Worm (Caenorhabditis elegans) whole organism, L1 larva: Measurements from ENCODE around the gene ZK792.7.

Experiments used
- fkh-10 ChIP-seq: sonication (generic microtip); optimal IDR thresholded peaks from 2 replicates; lab custom pipeline; 2017; ENCODE audit warnings: missing biosample characterization, missing genetic modification reagents, missing genetic modification characterization
- lsy-2 ChIP-seq, 2 experiments: fragments of 150-350 bp; optimal IDR thresholded peaks; 2 replicates each; lab custom pipeline; 2014; ENCODE audit warnings: missing biosample characterization in 2 of 2, missing genetic modification characterization in 2 of 2
- mep-1 ChIP-seq: fragments of 150-350 bp; optimal IDR thresholded peaks from 2 replicates; lab custom pipeline; 2014; ENCODE audit warnings: missing biosample characterization, missing genetic modification characterization
- nhr-28 ChIP-seq: fragments of 150-350 bp; optimal IDR thresholded peaks from 2 replicates; lab custom pipeline; 2014; ENCODE audit warnings: missing biosample characterization, missing genetic modification characterization
- skn-1 ChIP-seq: fragments of 150-350 bp; optimal IDR thresholded peaks from 2 replicates; lab custom pipeline; 2014; ENCODE audit warnings: missing biosample characterization, missing genetic modification characterization
- unc-130 ChIP-seq: fragments of 150-350 bp; optimal IDR thresholded peaks from 2 replicates; lab custom pipeline; 2017; ENCODE audit warnings: missing biosample characterization, missing genetic modification characterization, inconsistent platforms
- unc-86 ChIP-seq: sonication (generic microtip); optimal IDR thresholded peaks from 2 replicates; lab custom pipeline; 2016; ENCODE audit warnings: missing genetic modification characterization, missing compliant biosample characterization
- zip-4 ChIP-seq: fragments of 200-800 bp; sonication (Bioruptor generic); optimal IDR thresholded peaks from 2 replicates; lab custom pipeline; 2018; ENCODE audit warnings: mild to moderate bottlenecking, missing genetic modification characterization, moderate library complexity, missing compliant biosample characterization

DNA sequence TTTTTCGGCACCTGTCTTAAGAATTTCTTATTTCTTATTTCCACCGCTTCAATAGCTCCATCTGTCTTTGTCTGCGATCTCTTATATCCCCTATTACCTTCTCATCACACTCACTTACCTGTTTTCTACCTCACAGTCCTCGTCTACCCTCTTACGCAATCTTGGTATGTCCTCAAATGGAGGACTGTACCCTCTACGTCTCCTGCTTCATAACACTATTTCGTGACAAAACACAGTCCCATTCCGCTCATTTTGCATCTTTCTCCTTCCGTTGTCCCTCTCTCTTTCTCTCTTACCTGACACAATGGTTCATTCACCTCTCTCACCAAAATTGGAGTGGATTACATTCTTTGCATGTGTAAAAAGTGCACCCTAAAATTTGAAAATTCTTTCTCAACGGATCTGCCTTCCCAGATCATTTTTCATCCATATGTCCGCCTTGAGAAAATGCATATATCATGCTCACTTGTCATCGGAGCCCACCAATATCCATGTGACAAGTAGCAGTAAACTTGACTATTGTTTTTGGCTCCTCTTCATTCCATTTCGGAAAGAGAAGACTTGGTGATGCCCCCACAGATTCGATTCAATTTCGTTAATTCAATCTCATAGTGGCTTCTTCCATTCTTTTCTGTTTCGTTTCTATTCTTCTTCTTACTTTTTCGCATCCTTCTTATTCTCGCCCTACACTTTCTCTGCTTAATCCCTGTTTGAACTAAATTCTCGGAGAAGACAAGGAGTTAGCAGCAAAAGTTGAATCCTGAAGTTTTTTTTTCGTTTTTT, 23.0 kb downstream of the ZK792.7 start:
- TF ChIP-seq zip-4 (GFP tag; lab: Kevin White, UChicago), result no peak
- TF ChIP-seq lsy-2 (tag; optimal IDR thresholded peaks at IDR 0.05; lab: Kevin White, UChicago), result no peak
- peak; percentile 30 for TF ChIP-seq fkh-10 (GFP tag; lab: Kevin White, UChicago)
- no peak for TF ChIP-seq skn-1 (tag; lab: Kevin White, UChicago)
- TF ChIP-seq unc-86 (tag; lab: Kevin White, UChicago), result no peak
- peak; percentile 5 for TF ChIP-seq mep-1 (tag; lab: Kevin White, UChicago)
- no peak for TF ChIP-seq unc-130
- TF ChIP-seq nhr-28 (tag; lab: Kevin White, UChicago), result no peak
